Fruit fly (Drosophila melanogaster) whole organism, adult: ENCODE measurements around the gene Cdc14.

ENCODE experiments used
- CG12768 ChIP-seq: fragments of 200-800 bp; sonication (Bioruptor generic); optimal IDR thresholded peaks from 2 replicates; lab custom pipeline; 2017; ENCODE audit warnings: missing biosample characterization, missing genetic modification characterization, mild to moderate bottlenecking, moderate library complexity, missing genetic modification reagents
- CG1620 ChIP-seq: fragments of 200-800 bp; sonication (Bioruptor generic); optimal IDR thresholded peaks from 2 replicates; lab custom pipeline; 2016; ENCODE audit warnings: missing biosample characterization, missing genetic modification characterization
- CG7045 ChIP-seq: fragments of 200-800 bp; sonication (Bioruptor generic); optimal IDR thresholded peaks from 2 replicates; lab custom pipeline; 2017; ENCODE audit warnings: missing biosample characterization, mild to moderate bottlenecking, missing genetic modification characterization
- Hr96 ChIP-seq: fragments of 200-800 bp; sonication (Bioruptor generic); optimal IDR thresholded peaks from 2 replicates; lab custom pipeline; 2016; ENCODE audit warnings: missing biosample characterization, missing genetic modification characterization
- Mnt ChIP-seq: fragments of 200-800 bp; sonication (Bioruptor generic); optimal IDR thresholded peaks from 2 replicates; lab custom pipeline; 2016; ENCODE audit warnings: missing biosample characterization, mild to moderate bottlenecking, missing genetic modification characterization
- bab1 ChIP-seq: fragments of 200-800 bp; sonication (Bioruptor generic); optimal IDR thresholded peaks from 3 replicates; lab custom pipeline; 2019; ENCODE audit warnings: missing biosample characterization, mild to moderate bottlenecking, missing genetic modification characterization, moderate library complexity
- kay ChIP-seq: fragments of 200-800 bp; sonication (Bioruptor generic); peaks from one replicate; lab custom pipeline; 2016; ENCODE audit warnings: missing biosample characterization, missing genetic modification characterization, borderline replicate concordance
- pad ChIP-seq: fragments of 200-800 bp; sonication (Bioruptor generic); optimal IDR thresholded peaks from 3 replicates; lab custom pipeline; 2017; ENCODE audit warnings: missing biosample characterization, missing genetic modification characterization, mild to moderate bottlenecking, moderate library complexity, missing genetic modification reagents

dm6 chr2L:7807563-7807962, 2.9 kb downstream of the Cdc14 start:
- TF ChIP-seq CG1620 (GFP tag; lab: Kevin White, UChicago) (no peak), Hr96 (no peak), CG7045 (GFP tag; lab: Kevin White, UChicago) (no peak), Mnt (GFP tag; lab: Kevin White, UChicago) (no peak), CG12768 (GFP tag; lab: Kevin White, UChicago) (no peak), pad (GFP tag; lab: Kevin White, UChicago) (no peak), kay (GFP tag; lab: Kevin White, UChicago) (no peak), bab1 (GFP tag; lab: Kevin White, UChicago) (no peak)
